Worm (Caenorhabditis elegans) whole organism, L3 larva: Measurements from ENCODE around the gene F59E11.2.

Experiments used
- ceh-9 ChIP-seq: sonication (generic microtip); optimal IDR thresholded peaks from 2 replicates; lab custom pipeline; 2018; ENCODE audit warnings: missing biosample characterization, missing genetic modification characterization
- fkh-2 ChIP-seq: fragments of 150-350 bp; optimal IDR thresholded peaks from 2 replicates; lab custom pipeline; 2014; ENCODE audit warnings: missing biosample characterization, missing genetic modification reagents, missing genetic modification characterization
- nhr-11 ChIP-seq: fragments of 150-350 bp; optimal IDR thresholded peaks from 2 replicates; lab custom pipeline; 2014; ENCODE audit warnings: missing biosample characterization, missing genetic modification characterization

- TF ChIP-seq fkh-2 (no peak), nhr-11 (tag; lab: Kevin White, UChicago) (no peak), ceh-9 (no peak)
Observed at ce11 chrV:9030248-9030647, 29.0 kb downstream of the F59E11.2 start, which contains the start of gene C25E10.5.
